Fruit fly (Drosophila melanogaster) whole organism, embryonic: ENCODE data around the gene Chrac-14.

Experiments
- Atf-2 ChIP-seq: fragments of 200-800 bp; sonication (Bioruptor generic); optimal IDR thresholded peaks from 2 replicates; lab custom pipeline; 2016; ENCODE audit warnings: missing biosample characterization, missing genetic modification characterization
- Bgb ChIP-seq: fragments of 200-800 bp; sonication (Bioruptor generic); IDR thresholded peaks from 2 replicates; pipeline ENCODE4 v1.3.6; 2022; ENCODE audit warnings: missing biosample characterization, missing genetic modification characterization; ENCODE audit not compliant: partially characterized antibody
- CG10959 ChIP-seq: fragments of 200-800 bp; sonication (Bioruptor generic); IDR thresholded peaks from 2 replicates; pipeline ENCODE4 v1.3.6; 2022; ENCODE audit warnings: missing biosample characterization, missing genetic modification characterization
- CG13287 ChIP-seq: fragments of 200-800 bp; sonication (Bioruptor generic); IDR thresholded peaks from 2 replicates; pipeline ENCODE4 v1.3.6; 2022; ENCODE audit warnings: missing biosample characterization, missing genetic modification characterization; ENCODE audit not compliant: partially characterized antibody
- CG13624 ChIP-seq: fragments of 200-800 bp; sonication (Bioruptor generic); optimal IDR thresholded peaks from 2 replicates; lab custom pipeline; 2016; ENCODE audit warnings: missing biosample characterization, missing genetic modification characterization
- CG14710 ChIP-seq: fragments of 200-800 bp; sonication (Bioruptor generic); optimal IDR thresholded peaks from 3 replicates; lab custom pipeline; 2019; ENCODE audit warnings: missing biosample characterization, mild to moderate bottlenecking, missing genetic modification characterization, moderate library complexity
- CG18619 ChIP-seq: fragments of 200-800 bp; sonication (Bioruptor generic); optimal IDR thresholded peaks from 3 replicates; lab custom pipeline; 2017; ENCODE audit warnings: missing biosample characterization, mild to moderate bottlenecking, missing genetic modification characterization
- CG2875 ChIP-seq: fragments of 200-800 bp; sonication (Bioruptor generic); optimal IDR thresholded peaks from 2 replicates; lab custom pipeline; 2017; ENCODE audit warnings: missing biosample characterization, mild to moderate bottlenecking, missing genetic modification characterization, missing genetic modification reagents
- CG31365 ChIP-seq: fragments of 200-800 bp; sonication (Bioruptor generic); optimal IDR thresholded peaks from 2 replicates; lab custom pipeline; 2018; ENCODE audit warnings: missing biosample characterization, mild to moderate bottlenecking, missing genetic modification characterization
- CG3163 ChIP-seq: fragments of 200-800 bp; sonication (Bioruptor generic); optimal IDR thresholded peaks from 3 replicates; lab custom pipeline; 2016; ENCODE audit warnings: missing biosample characterization, missing genetic modification characterization
- CG32532 ChIP-seq: fragments of 200-800 bp; sonication (Bioruptor generic); IDR thresholded peaks from 2 replicates; pipeline ENCODE4 v1.3.6; 2022; ENCODE audit warnings: missing biosample characterization, missing genetic modification characterization
- CG4360 ChIP-seq: fragments of 200-800 bp; sonication (Bioruptor generic); IDR thresholded peaks from 2 replicates; pipeline ENCODE4 v1.3.6; 2022; ENCODE audit warnings: missing biosample characterization, missing genetic modification characterization
- CG4617 ChIP-seq: fragments of 200-800 bp; sonication (Bioruptor generic); optimal IDR thresholded peaks from 3 replicates; lab custom pipeline; 2016; ENCODE audit warnings: missing biosample characterization, missing genetic modification characterization, borderline replicate concordance
- CG6765 ChIP-seq: fragments of 200-800 bp; sonication (Bioruptor generic); optimal IDR thresholded peaks from 3 replicates; lab custom pipeline; 2017; ENCODE audit warnings: missing biosample characterization, mild to moderate bottlenecking, missing genetic modification characterization
- Fer3 ChIP-seq: fragments of 200-800 bp; sonication (Bioruptor generic); optimal IDR thresholded peaks from 2 replicates; lab custom pipeline; 2018; ENCODE audit warnings: missing biosample characterization, mild to moderate bottlenecking, missing genetic modification characterization, moderate library complexity
- Hmx ChIP-seq: fragments of 200-800 bp; sonication (Bioruptor generic); optimal IDR thresholded peaks from 2 replicates; lab custom pipeline; 2016; ENCODE audit warnings: missing biosample characterization, missing genetic modification characterization
- MBD-R2 ChIP-seq: fragments of 200-800 bp; sonication (Bioruptor generic); IDR thresholded peaks from 2 replicates; pipeline ENCODE4 v1.3.6; 2022; ENCODE audit warnings: missing biosample characterization, missing genetic modification characterization
- Mad ChIP-seq: fragments of 200-800 bp; sonication (Bioruptor generic); optimal IDR thresholded peaks from 2 replicates; lab custom pipeline; 2016; ENCODE audit warnings: missing biosample characterization, missing genetic modification characterization
- Meics ChIP-seq: fragments of 200-800 bp; sonication (Bioruptor generic); optimal IDR thresholded peaks from 2 replicates; lab custom pipeline; 2017; ENCODE audit warnings: missing biosample characterization, mild to moderate bottlenecking, missing genetic modification characterization
- NFAT ChIP-seq: fragments of 200-800 bp; sonication (Bioruptor generic); IDR thresholded peaks from 2 replicates; pipeline ENCODE4 v1.3.6; 2022; ENCODE audit warnings: missing biosample characterization, missing genetic modification characterization
- Rfx ChIP-seq: fragments of 200-800 bp; sonication (Bioruptor generic); IDR thresholded peaks from 2 replicates; pipeline ENCODE4 v1.3.6; 2022; ENCODE audit warnings: missing biosample characterization, missing genetic modification characterization
- Spps ChIP-seq: fragments of 200-800 bp; sonication (Bioruptor generic); optimal IDR thresholded peaks from 2 replicates; lab custom pipeline; 2018; ENCODE audit warnings: missing biosample characterization, mild to moderate bottlenecking, missing genetic modification characterization
- bab2 ChIP-seq: fragments of 200-800 bp; sonication (Bioruptor generic); optimal IDR thresholded peaks from 2 replicates; lab custom pipeline; 2016; ENCODE audit warnings: missing biosample characterization, missing genetic modification characterization
- caup ChIP-seq: fragments of 200-800 bp; sonication (Bioruptor generic); optimal IDR thresholded peaks from 3 replicates; lab custom pipeline; 2017; ENCODE audit warnings: missing biosample characterization, mild to moderate bottlenecking, missing genetic modification characterization, moderate library complexity; ENCODE audit not compliant: severe bottlenecking
- dimm ChIP-seq: fragments of 200-800 bp; sonication (Bioruptor generic); IDR thresholded peaks from 2 replicates; pipeline ENCODE4 v1.3.6; 2022; ENCODE audit warnings: missing biosample characterization, missing genetic modification characterization
- en ChIP-seq: fragments of 200-800 bp; sonication (Bioruptor generic); optimal IDR thresholded peaks from 2 replicates; lab custom pipeline; 2016; ENCODE audit warnings: missing biosample characterization, missing genetic modification characterization
- fd3F ChIP-seq: fragments of 200-800 bp; sonication (Bioruptor generic); optimal IDR thresholded peaks from 2 replicates; lab custom pipeline; 2018; ENCODE audit warnings: missing biosample characterization, mild to moderate bottlenecking, missing genetic modification characterization, moderate library complexity
- gem ChIP-seq: fragments of 200-800 bp; sonication (Bioruptor generic); optimal IDR thresholded peaks from 2 replicates; lab custom pipeline; 2019; ENCODE audit warnings: missing biosample characterization, mild to moderate bottlenecking, missing genetic modification characterization, moderate library complexity
- gsb ChIP-seq: fragments of 200-800 bp; sonication (Bioruptor generic); IDR thresholded peaks from 2 replicates; pipeline ENCODE4 v1.3.6; 2022; ENCODE audit warnings: missing biosample characterization, missing genetic modification characterization
- h ChIP-seq: fragments of >200 bp; optimal IDR thresholded peaks from 2 replicates; lab custom pipeline; 2017
- ham ChIP-seq: fragments of 200-800 bp; sonication (Bioruptor generic); IDR thresholded peaks from 2 replicates; pipeline ENCODE4 v1.3.6; 2022; ENCODE audit warnings: missing biosample characterization, missing genetic modification characterization
- hbn ChIP-seq: fragments of 200-800 bp; sonication (Bioruptor generic); IDR thresholded peaks from 2 replicates; pipeline ENCODE4 v1.3.6; 2022; ENCODE audit warnings: missing biosample characterization, missing genetic modification characterization; ENCODE audit not compliant: partially characterized antibody
- ind ChIP-seq: fragments of 200-800 bp; sonication (Bioruptor generic); optimal IDR thresholded peaks from 3 replicates; lab custom pipeline; 2016; ENCODE audit warnings: missing biosample characterization, missing genetic modification characterization
- jigr1 ChIP-seq: fragments of 200-800 bp; sonication (Bioruptor generic); IDR thresholded peaks from 3 replicates; pipeline ENCODE4 v1.3.6; 2022; ENCODE audit warnings: missing biosample characterization, missing genetic modification characterization
- klu ChIP-seq: fragments of 200-800 bp; sonication (Bioruptor generic); IDR thresholded peaks from 2 replicates; pipeline ENCODE4 v1.3.6; 2022; ENCODE audit warnings: missing biosample characterization, missing genetic modification characterization
- nau ChIP-seq: fragments of 200-800 bp; sonication (Bioruptor generic); optimal IDR thresholded peaks from 3 replicates; lab custom pipeline; 2017; ENCODE audit warnings: missing biosample characterization, mild to moderate bottlenecking, missing genetic modification characterization, missing genetic modification reagents
- oc ChIP-seq: fragments of 200-800 bp; sonication (Bioruptor generic); optimal IDR thresholded peaks from 2 replicates; lab custom pipeline; 2018; ENCODE audit warnings: missing biosample characterization, mild to moderate bottlenecking, missing genetic modification characterization, moderate library complexity
- prd ChIP-seq, 3 experiments: fragments of >200 bp in 2 of 3; fragments of 200-800 bp in 1 of 3; sonication (Bioruptor generic) in 1 of 3; optimal IDR thresholded peaks in 2 of 3; IDR thresholded peaks in 1 of 3; 2 replicates in 2 of 3; 3 replicates in 1 of 3; pipeline versions ENCODE4 v1.3.6 to Lab custom; 2017 to 2022; ENCODE audit warnings: missing biosample characterization in 1 of 3, missing genetic modification characterization in 1 of 3
- pros ChIP-seq: fragments of 200-800 bp; sonication (Bioruptor generic); optimal IDR thresholded peaks from 3 replicates; lab custom pipeline; 2019; ENCODE audit warnings: missing biosample characterization, mild to moderate bottlenecking, missing genetic modification characterization, moderate library complexity
- ranshi ChIP-seq: fragments of 200-800 bp; sonication (Bioruptor generic); IDR thresholded peaks from 2 replicates; pipeline ENCODE4 v1.3.6; 2022; ENCODE audit warnings: missing biosample characterization, missing genetic modification characterization
- slou ChIP-seq: fragments of 200-800 bp; sonication (Bioruptor generic); optimal IDR thresholded peaks from 3 replicates; lab custom pipeline; 2016; ENCODE audit warnings: missing biosample characterization, missing genetic modification characterization
- sna ChIP-seq: fragments of 200-800 bp; sonication (Bioruptor generic); IDR thresholded peaks from 2 replicates; pipeline ENCODE4 v1.3.6; 2022; ENCODE audit warnings: missing biosample characterization, missing genetic modification characterization; ENCODE audit not compliant: partially characterized antibody
- ssp ChIP-seq: fragments of 200-800 bp; sonication (Bioruptor generic); IDR thresholded peaks from 2 replicates; pipeline ENCODE4 v1.3.6; 2022; ENCODE audit warnings: missing biosample characterization, missing genetic modification characterization
- sug ChIP-seq: fragments of 200-800 bp; optimal IDR thresholded peaks from 2 replicates; lab custom pipeline; 2019; ENCODE audit warnings: missing biosample characterization, mild to moderate bottlenecking, missing genetic modification characterization, moderate library complexity
- tx ChIP-seq: fragments of 200-800 bp; sonication (Bioruptor generic); optimal IDR thresholded peaks from 2 replicates; lab custom pipeline; 2016; ENCODE audit warnings: missing biosample characterization, missing genetic modification characterization
- unc-4 ChIP-seq: fragments of 200-800 bp; sonication (Bioruptor generic); IDR thresholded peaks from 2 replicates; pipeline ENCODE4 v1.3.6; 2022; ENCODE audit warnings: missing biosample characterization, missing genetic modification characterization; ENCODE audit not compliant: partially characterized antibody
- vfl ChIP-seq: fragments of 200-800 bp; sonication (Bioruptor generic); optimal IDR thresholded peaks from 2 replicates; lab custom pipeline; 2016; ENCODE audit warnings: missing biosample characterization, missing genetic modification characterization
- zen ChIP-seq: fragments of 200-800 bp; sonication (Bioruptor generic); optimal IDR thresholded peaks from 3 replicates; lab custom pipeline; 2018; ENCODE audit warnings: missing biosample characterization, mild to moderate bottlenecking, missing genetic modification characterization, moderate library complexity

Gene Chrac-14

DNA sequence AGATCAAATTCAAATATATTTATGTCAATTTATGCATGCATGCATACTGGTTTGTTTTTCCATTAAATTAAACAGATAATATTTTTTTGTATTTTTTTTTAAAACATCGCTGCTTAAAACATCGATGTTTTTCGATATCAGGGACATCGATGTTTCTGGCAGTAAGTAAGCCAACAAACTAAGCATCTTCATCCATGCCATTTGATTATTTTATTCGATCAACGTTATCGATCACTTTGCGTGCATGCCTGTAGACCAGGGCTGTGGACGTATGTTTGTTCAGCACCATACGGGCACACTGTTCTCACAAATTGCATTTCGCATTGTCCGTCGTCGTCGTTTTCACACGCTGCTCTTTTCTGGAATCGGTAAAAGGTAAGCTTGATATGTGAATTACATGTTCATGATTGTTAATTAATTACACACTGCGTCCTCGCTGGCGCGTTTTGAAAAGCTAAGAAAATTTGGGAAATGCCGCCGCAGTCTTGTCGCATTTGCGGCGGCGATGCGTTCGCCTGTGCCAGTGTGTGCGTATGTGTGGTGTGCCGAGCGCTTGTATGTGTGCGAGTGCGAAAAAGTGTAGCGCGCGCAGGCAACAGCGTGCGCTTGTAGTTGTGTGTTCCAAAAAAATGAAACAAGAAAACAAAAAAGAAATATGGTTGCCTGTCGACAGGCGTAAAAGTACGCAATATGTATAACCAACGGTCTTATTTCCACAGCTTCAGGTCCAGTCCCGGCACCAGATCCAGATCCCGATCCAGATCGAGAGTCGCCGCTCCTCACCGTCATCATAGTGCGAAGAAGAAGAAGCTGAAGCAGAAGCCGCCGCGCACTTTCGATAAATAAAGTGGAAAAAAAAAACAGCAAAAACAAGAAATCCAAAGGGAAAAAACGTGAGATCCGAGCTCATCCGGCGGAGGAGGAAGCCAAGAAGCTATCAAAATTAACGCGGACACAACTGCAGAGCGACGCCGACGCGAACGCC lies 33.6 kb upstream of the Chrac-14 start, which contains the start of gene emb (continued):
- TF ChIP-seq NFAT (GFP tag; lab: Robert Waterston, UW) (peak; percentile 58), CG6765 (no peak), CG3163 (GFP tag; lab: Kevin White, UChicago) (peak; percentile 24), CG14710 (tag; lab: Kevin White, UChicago) (peak; percentile 97), Rfx (GFP tag; lab: Robert Waterston, UW) (peak; percentile 69), Meics (GFP tag; lab: Kevin White, UChicago) (peak; percentile 45), unc-4 (GFP tag; lab: Robert Waterston, UW) (peak; percentile 87), tx (GFP tag; lab: Kevin White, UChicago) (peak; percentile 44), CG31365 (tag; lab: Kevin White, UChicago) (no peak), Hmx (GFP tag; lab: Kevin White, UChicago) (no peak), vfl (peak; percentile 34), Spps (tag; lab: Kevin White, UChicago) (no peak), sna (GFP tag; lab: Robert Waterston, UW) (peak; percentile 93), dimm (GFP tag; lab: Robert Waterston, UW) (no peak), ranshi (0 out of 2 replicates have a peak, but pooled peaks have one; percentile 17), CG10959 (GFP tag; lab: Robert Waterston, UW) (no peak), jigr1 (GFP tag; lab: Robert Waterston, UW) (peak; percentile 57; the same call in 1 of the 3 replicates), gem (tag; lab: Kevin White, UChicago) (no peak), hbn (GFP tag; lab: Robert Waterston, UW) (peak; percentile 80), ind (GFP tag; lab: Kevin White, UChicago) (peak; percentile 37), klu (GFP tag; lab: Robert Waterston, UW) (no peak), MBD-R2 (GFP tag; lab: Robert Waterston, UW) (peak; percentile 69), prd (optimal IDR thresholded peaks at IDR 0.05; lab: Kevin White, UChicago) (no peak), prd (GFP tag; IDR thresholded peaks at IDR 0.05; lab: Robert Waterston, UW) (peak; percentile 31; the same call in 1 of the 3 replicates), h (lab: Kevin White, UChicago) (no peak), slou (GFP tag; lab: Kevin White, UChicago) (peak; percentile 2), Fer3 (peak; percentile 30), Mad (GFP tag; lab: Kevin White, UChicago) (peak; percentile 65), ham (GFP tag; lab: Robert Waterston, UW) (no peak), CG32532 (peak; percentile 39; the same call in 1 of the 2 replicates), Atf-2 (peak; percentile 18), bab2 (peak; percentile 43), oc (tag; lab: Kevin White, UChicago) (no peak), CG4360 (no peak), CG13624 (GFP tag; lab: Kevin White, UChicago) (peak; percentile 42), fd3F (no peak), caup (GFP tag; lab: Kevin White, UChicago) (peak; percentile 36), en (GFP tag; lab: Kevin White, UChicago) (no peak), sug (tag; lab: Kevin White, UChicago) (no peak), CG4617 (GFP tag; lab: Kevin White, UChicago) (peak; percentile 61), Bgb (peak; percentile 97), CG13287 (peak; percentile 93), pros (GFP tag; lab: Kevin White, UChicago) (no peak), ssp (peak; percentile 68), nau (GFP tag; lab: Kevin White, UChicago) (no peak), CG18619 (GFP tag; lab: Kevin White, UChicago) (peak; percentile 15), gsb (no peak), CG2875 (GFP tag; lab: Kevin White, UChicago) (no peak), zen (peak; percentile 77)
